Worm (Caenorhabditis elegans) whole organism, L3 larva: ENCODE results near the gene hmg-1.2.

Experiments
- R02D3.7 ChIP-seq: fragments of 150-350 bp; optimal IDR thresholded peaks from 2 replicates; lab custom pipeline; 2014; ENCODE audit warnings: missing biosample characterization, missing genetic modification characterization
- ZK546.5 ChIP-seq: sonication (generic microtip); optimal IDR thresholded peaks from 2 replicates; lab custom pipeline; 2017; ENCODE audit warnings: missing biosample characterization, missing genetic modification characterization
- ama-1 ChIP-seq: fragments of 150-350 bp; optimal IDR thresholded peaks from 2 replicates; lab custom pipeline; 2018
- ceh-16 ChIP-seq: sonication (generic microtip); optimal IDR thresholded peaks from 2 replicates; lab custom pipeline; 2017; ENCODE audit warnings: missing biosample characterization, missing genetic modification characterization
- ceh-9 ChIP-seq: sonication (generic microtip); optimal IDR thresholded peaks from 2 replicates; lab custom pipeline; 2018; ENCODE audit warnings: missing biosample characterization, missing genetic modification characterization
- daf-12 ChIP-seq: fragments of 150-350 bp; optimal IDR thresholded peaks from 2 replicates; lab custom pipeline; 2014; ENCODE audit warnings: missing biosample characterization, missing genetic modification reagents, missing genetic modification characterization
- egl-27 ChIP-seq: sonication (generic microtip); optimal IDR thresholded peaks from 4 replicates; lab custom pipeline; 2017; ENCODE audit warnings: missing biosample characterization, missing genetic modification reagents, missing genetic modification characterization
- elt-1 ChIP-seq: fragments of 150-350 bp; optimal IDR thresholded peaks from 2 replicates; lab custom pipeline; 2014; ENCODE audit warnings: missing biosample characterization, missing genetic modification characterization
- elt-2 ChIP-seq: sonication (generic microtip); optimal IDR thresholded peaks from 2 replicates; lab custom pipeline; 2016; ENCODE audit warnings: missing genetic modification reagents, mild to moderate bottlenecking, missing genetic modification characterization, missing compliant biosample characterization
- eor-1 ChIP-seq, 2 experiments: fragments of 150-350 bp; optimal IDR thresholded peaks; 2 replicates each; lab custom pipeline; 2014 to 2018; ENCODE audit warnings: missing biosample characterization in 2 of 2, missing genetic modification characterization in 2 of 2
- fkh-10 ChIP-seq: sonication (generic microtip); optimal IDR thresholded peaks from 2 replicates; lab custom pipeline; 2017; ENCODE audit warnings: missing biosample characterization, missing genetic modification reagents, missing genetic modification characterization
- fkh-2 ChIP-seq: fragments of 150-350 bp; optimal IDR thresholded peaks from 2 replicates; lab custom pipeline; 2014; ENCODE audit warnings: missing biosample characterization, missing genetic modification reagents, missing genetic modification characterization
- fos-1 ChIP-seq: fragments of 150-350 bp; optimal IDR thresholded peaks from 2 replicates; lab custom pipeline; 2014; ENCODE audit warnings: missing biosample characterization, missing genetic modification characterization
- hmg-11 ChIP-seq: sonication (generic microtip); optimal IDR thresholded peaks from 2 replicates; lab custom pipeline; 2016; ENCODE audit warnings: missing genetic modification characterization, missing compliant biosample characterization
- jun-1 ChIP-seq: fragments of 150-350 bp; optimal IDR thresholded peaks from 2 replicates; lab custom pipeline; 2014; ENCODE audit warnings: missing biosample characterization, missing genetic modification reagents, missing genetic modification characterization
- lin-15B ChIP-seq: fragments of 150-350 bp; optimal IDR thresholded peaks from 2 replicates; lab custom pipeline; 2014; ENCODE audit warnings: missing biosample characterization, missing genetic modification characterization
- lin-39 ChIP-seq: fragments of 150-350 bp; optimal IDR thresholded peaks from 2 replicates; lab custom pipeline; 2018; ENCODE audit warnings: missing biosample characterization, missing genetic modification reagents, missing genetic modification characterization
- mdl-1 ChIP-seq: fragments of 150-350 bp; optimal IDR thresholded peaks from 2 replicates; lab custom pipeline; 2014; ENCODE audit warnings: missing biosample characterization, missing genetic modification characterization
- nfya-1 ChIP-seq: sonication (generic microtip); optimal IDR thresholded peaks from 2 replicates; lab custom pipeline; 2017; ENCODE audit warnings: missing genetic modification characterization, mild to moderate bottlenecking, missing compliant biosample characterization, antibody characterized with exemption, moderate library complexity; ENCODE audit not compliant: insufficient read depth
- nhr-11 ChIP-seq: fragments of 150-350 bp; optimal IDR thresholded peaks from 2 replicates; lab custom pipeline; 2014; ENCODE audit warnings: missing biosample characterization, missing genetic modification characterization
- nhr-12 ChIP-seq: fragments of 150-350 bp; optimal IDR thresholded peaks from 2 replicates; lab custom pipeline; 2014; ENCODE audit warnings: missing biosample characterization, missing genetic modification characterization
- nhr-23 ChIP-seq: fragments of 150-350 bp; optimal IDR thresholded peaks from 2 replicates; lab custom pipeline; 2014; ENCODE audit warnings: missing biosample characterization, missing genetic modification reagents, missing genetic modification characterization
- nhr-237 ChIP-seq: fragments of 150-350 bp; optimal IDR thresholded peaks from 2 replicates; lab custom pipeline; 2014; ENCODE audit warnings: missing biosample characterization, missing genetic modification characterization
- nhr-25 ChIP-seq: sonication (generic microtip); optimal IDR thresholded peaks from 2 replicates; lab custom pipeline; 2017; ENCODE audit warnings: missing biosample characterization, missing genetic modification characterization
- nhr-28 ChIP-seq: fragments of 150-350 bp; optimal IDR thresholded peaks from 2 replicates; lab custom pipeline; 2014; ENCODE audit warnings: missing biosample characterization, missing genetic modification characterization
- nhr-43 ChIP-seq: sonication (generic microtip); optimal IDR thresholded peaks from 2 replicates; lab custom pipeline; 2016; ENCODE audit warnings: mild to moderate bottlenecking, missing genetic modification characterization, missing compliant biosample characterization; ENCODE audit not compliant: poor library complexity, severe bottlenecking
- nhr-67 ChIP-seq: fragments of 150-350 bp; optimal IDR thresholded peaks from 2 replicates; lab custom pipeline; 2014; ENCODE audit warnings: missing biosample characterization, missing genetic modification characterization
- nhr-77 ChIP-seq: fragments of 150-350 bp; optimal IDR thresholded peaks from 2 replicates; lab custom pipeline; 2014; ENCODE audit warnings: missing biosample characterization, missing genetic modification characterization
- pha-4 ChIP-seq: fragments of 150-350 bp; optimal IDR thresholded peaks from 2 replicates; lab custom pipeline; 2014; ENCODE audit warnings: missing biosample characterization, missing genetic modification reagents, missing genetic modification characterization
- pqm-1 ChIP-seq: fragments of 150-350 bp; optimal IDR thresholded peaks from 2 replicates; lab custom pipeline; 2017; ENCODE audit warnings: missing biosample characterization, missing genetic modification characterization, inconsistent platforms
- sea-2 ChIP-seq: fragments of 150-350 bp; sonication (generic microtip); optimal IDR thresholded peaks from 4 replicates; lab custom pipeline; 2014; ENCODE audit warnings: missing biosample characterization, missing genetic modification reagents, missing genetic modification characterization
- skn-1 ChIP-seq: fragments of 150-350 bp; optimal IDR thresholded peaks from 2 replicates; lab custom pipeline; 2014; ENCODE audit warnings: missing biosample characterization, missing genetic modification characterization
- tbx-2 ChIP-seq: sonication (generic microtip); optimal IDR thresholded peaks from 2 replicates; lab custom pipeline; 2016; ENCODE audit warnings: mild to moderate bottlenecking, missing genetic modification characterization, missing compliant biosample characterization
- unc-39 ChIP-seq: sonication (generic microtip); optimal IDR thresholded peaks from 4 replicates; lab custom pipeline; 2017; ENCODE audit warnings: missing biosample characterization, missing genetic modification characterization
- zag-1 ChIP-seq: fragments of 150-350 bp; optimal IDR thresholded peaks from 2 replicates; lab custom pipeline; 2014; ENCODE audit warnings: missing biosample characterization, missing genetic modification characterization
- ztf-11 ChIP-seq: fragments of 150-350 bp; optimal IDR thresholded peaks from 2 replicates; lab custom pipeline; 2014; ENCODE audit warnings: missing biosample characterization, missing genetic modification characterization

Gene hmg-1.2

DNA sequence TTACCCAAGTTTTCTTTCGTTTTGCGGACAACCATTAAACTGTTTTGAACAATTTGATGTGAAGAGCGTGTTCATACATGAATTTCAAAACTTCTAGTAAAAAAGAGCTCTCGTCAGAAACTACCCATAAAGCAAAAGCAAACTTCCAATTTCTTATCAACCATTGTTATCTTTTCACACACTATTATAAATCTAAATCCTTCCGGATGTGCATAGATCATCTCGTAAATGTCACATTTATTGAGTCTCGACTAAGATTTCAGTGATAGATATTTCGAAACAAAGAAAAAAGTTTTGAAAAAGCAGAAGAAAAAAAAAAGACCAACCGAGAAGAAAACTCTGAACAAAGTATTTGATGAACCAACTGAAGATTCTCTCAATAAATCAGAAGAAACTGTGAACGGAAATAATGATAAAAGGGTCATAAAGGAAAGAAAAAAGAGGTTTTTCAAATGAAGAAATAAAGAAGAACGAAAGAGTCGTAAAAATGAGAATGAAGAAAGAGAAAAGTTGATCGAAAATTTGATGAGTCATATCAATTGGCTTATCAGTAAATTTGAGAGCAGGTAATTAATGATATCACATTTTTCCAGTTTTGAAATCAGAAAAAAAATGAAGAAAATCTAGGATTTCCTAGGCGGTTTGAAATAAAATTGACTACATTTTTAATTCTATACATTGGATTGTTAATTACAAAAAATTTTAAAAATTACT is 10.4 kb downstream of the hmg-1.2 start:
- TF ChIP-seq nhr-12 (tag; lab: Kevin White, UChicago) (no peak), elt-2 (peak; percentile 74), jun-1 (peak; percentile 19), nhr-43 (tag; lab: Kevin White, UChicago) (no peak), nhr-25 (tag; lab: Kevin White, UChicago) (no peak), elt-1 (peak; percentile 91), pqm-1 (tag; lab: Kevin White, UChicago) (peak; percentile 38), ztf-11 (tag; lab: Kevin White, UChicago) (no peak), lin-39 (tag; lab: Kevin White, UChicago) (no peak)
- TF ChIP-seq, all 47 proteins: peak for 4

DNA sequence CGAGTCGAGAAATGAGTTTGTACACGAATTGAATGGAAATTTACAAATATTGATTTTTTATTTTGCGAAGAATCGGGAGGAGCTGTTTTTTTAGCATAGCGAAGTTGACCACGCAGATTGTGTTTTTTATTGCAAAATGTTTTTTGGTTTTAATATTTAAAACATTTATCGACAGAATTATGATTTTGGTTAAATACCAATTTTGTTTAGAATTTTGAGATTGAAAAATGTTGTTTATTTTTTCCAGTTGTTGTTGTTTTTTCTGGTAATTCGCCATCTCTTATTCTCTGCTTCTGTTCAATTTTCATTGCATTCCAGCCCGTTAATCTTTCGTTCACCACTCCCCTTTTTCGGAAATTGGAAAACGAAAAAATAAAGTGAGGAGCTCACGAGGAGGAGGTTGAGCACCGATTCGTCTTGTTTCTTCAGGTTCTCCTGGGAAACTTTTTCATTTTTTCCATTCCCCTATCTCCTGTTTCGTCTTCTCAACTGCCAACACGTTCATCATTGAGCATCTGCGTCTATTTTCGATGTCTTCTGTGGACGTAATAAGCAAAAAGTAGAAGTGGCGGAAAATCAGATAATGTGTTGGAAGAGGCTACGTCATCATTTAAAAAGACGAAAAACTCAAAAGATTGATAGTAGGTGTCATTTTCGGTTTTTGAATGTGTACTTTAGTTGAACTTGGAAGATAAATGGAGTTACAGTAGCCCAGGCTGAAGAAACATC is 16.0 kb downstream of the hmg-1.2 start, which contains the start of gene F47D12.7:
Gene F47D12.7, minus strand, starts transcription at position 51 of the 729 bp plus-strand sequence.
- TF ChIP-seq daf-12 (tag; lab: Kevin White, UChicago): no peak
- peak; percentile 42 for TF ChIP-seq elt-1
- no peak for TF ChIP-seq eor-1 (tag; optimal IDR thresholded peaks at IDR 0.05; lab: Kevin White, UChicago)

DNA sequence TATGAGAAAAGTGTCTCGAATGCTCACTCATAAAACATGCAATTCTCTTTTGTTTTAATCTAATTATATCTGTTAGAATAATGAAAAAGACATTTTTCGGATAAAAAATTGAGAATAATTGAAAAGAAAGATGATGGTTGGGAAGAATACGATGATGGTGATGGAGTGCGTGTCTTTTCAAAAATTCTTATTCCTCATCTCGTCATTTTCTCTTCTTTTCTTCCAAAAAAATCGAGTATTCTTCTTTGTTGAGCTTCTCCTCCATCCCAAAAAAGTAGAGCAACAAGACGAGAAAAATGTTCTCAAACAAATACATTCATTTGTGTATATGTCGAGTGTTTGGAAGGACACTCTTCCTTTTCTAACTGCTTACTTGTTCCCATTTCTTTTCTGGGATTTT is 17.4 kb downstream of the hmg-1.2 start:
- TF ChIP-seq sea-2 (GFP tag; lab: Kevin White, UChicago) (no peak), egl-27 (tag; lab: Kevin White, UChicago) (no peak), eor-1 (tag; optimal IDR thresholded peaks at IDR 0.05; lab: Kevin White, UChicago) (no peak), nhr-77 (tag; lab: Kevin White, UChicago) (no peak), jun-1 (no peak), nfya-1 (tag; lab: Kevin White, UChicago) (no peak), nhr-11 (tag; lab: Kevin White, UChicago) (no peak)

DNA sequence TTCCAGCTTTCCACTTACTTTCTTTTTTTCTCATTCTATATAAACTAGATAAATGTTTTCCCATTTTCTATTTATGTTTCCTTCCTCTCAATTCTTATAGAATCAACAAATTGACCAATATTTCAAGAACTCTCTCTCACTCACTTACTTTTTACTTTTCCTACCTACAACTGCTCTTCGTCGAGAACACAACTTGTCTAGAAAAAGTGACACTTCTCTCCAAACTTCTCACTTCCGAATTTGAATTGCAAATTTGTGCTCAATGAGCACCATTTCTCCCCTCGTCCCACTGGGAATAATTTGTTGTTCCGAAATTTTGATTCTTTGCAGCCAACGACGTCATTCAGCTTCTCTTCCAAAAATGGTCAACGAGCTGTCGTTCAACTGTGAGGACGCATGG is 18.0 kb downstream of the hmg-1.2 start, which contains the start of gene F47D12.3:
Gene F47D12.3, plus strand, starts transcription at position 331 of the 400 bp plus-strand sequence.
- TF ChIP-seq lin-39 (tag; lab: Kevin White, UChicago) (peak; percentile 27), pqm-1 (tag; lab: Kevin White, UChicago) (no peak)

DNA sequence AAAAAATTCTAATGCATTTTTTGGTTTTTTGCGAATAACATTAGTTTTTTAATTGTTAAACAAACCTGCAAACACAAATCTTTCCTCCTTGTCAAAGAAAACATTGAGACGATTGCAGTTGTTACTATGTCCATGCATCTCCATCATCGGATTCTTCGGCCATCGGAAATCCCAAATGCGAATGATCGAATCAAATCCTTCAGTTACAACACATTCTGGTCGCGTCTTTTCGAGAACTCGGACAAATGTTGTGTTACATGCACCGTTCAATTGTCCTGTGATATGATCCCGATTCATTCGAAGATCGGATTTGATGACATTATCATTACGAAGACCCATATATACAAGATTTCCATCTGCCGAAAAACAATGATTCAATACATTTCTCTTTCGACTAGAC is 20.1 kb downstream of the hmg-1.2 start:
- peak; percentile 74 for TF ChIP-seq ama-1 (lab: Kevin White, UChicago)
- no peak for TF ChIP-seq fos-1 (tag; lab: Kevin White, UChicago)

DNA sequence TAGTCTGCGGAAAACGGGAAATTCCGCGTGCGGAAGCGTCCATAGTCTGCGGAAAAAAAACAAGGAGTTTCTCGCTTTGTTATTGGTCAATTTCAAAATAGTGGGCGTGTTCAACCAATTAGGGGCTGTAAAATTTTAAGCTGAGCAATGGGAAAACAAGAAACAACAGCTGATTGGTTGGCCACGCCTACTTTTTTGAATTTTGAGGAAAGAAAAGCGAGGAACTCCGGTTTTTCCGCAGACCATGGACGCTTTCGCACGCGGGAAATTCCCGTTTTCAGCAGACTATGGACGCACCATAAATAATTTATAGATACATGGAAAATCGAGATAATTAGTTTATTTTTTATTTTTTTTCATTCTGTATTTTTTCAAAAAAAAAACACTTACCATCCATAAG is 21.5 kb downstream of the hmg-1.2 start:
- peak; percentile 53 for TF ChIP-seq nfya-1 (tag; lab: Kevin White, UChicago)

DNA sequence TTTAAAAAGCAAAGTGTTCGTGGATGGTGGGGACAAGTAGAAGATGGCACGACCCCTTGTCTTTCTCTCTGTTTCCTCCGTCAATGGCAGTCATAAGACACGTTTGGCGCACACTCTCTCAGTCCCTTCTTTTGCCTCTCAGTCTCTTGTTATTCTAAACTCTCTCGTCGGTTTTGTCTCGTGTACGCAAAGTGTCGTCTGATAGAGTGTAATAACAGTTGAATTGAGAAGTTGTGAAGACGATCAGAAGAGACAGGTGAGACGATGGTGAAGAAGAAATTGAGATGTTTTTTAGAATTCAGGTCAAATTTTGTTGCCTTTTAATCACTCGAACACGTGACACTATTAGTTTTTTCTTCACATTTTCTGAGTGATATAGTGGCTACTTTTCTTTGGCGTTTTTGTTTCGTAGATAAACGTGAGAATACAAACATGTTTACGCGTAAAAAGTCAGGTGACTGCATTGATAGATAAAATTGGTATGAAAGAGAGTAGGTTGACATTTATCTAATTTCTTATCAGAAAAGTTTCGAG is 23.0 kb downstream of the hmg-1.2 start, which contains the start of gene F47D12.9:
Gene F47D12.9, minus strand, starts transcription at position 267 of the 534 bp plus-strand sequence.
- TF ChIP-seq mdl-1 (tag; lab: Kevin White, UChicago) (peak; percentile 43), nhr-67 (tag; lab: Kevin White, UChicago) (no peak), elt-1 (peak; percentile 42), ceh-16 (tag; lab: Kevin White, UChicago) (no peak), lin-39 (tag; lab: Kevin White, UChicago) (peak; percentile 68), daf-12 (tag; lab: Kevin White, UChicago) (no peak), zag-1 (tag; lab: Kevin White, UChicago) (no peak), nhr-11 (tag; lab: Kevin White, UChicago) (no peak), nhr-12 (tag; lab: Kevin White, UChicago) (no peak), nhr-23 (tag; lab: Kevin White, UChicago) (peak; percentile 90), elt-2 (peak; percentile 92), lin-15B (tag; lab: Kevin White, UChicago) (peak; percentile 77), pqm-1 (tag; lab: Kevin White, UChicago) (peak; percentile 13), pha-4 (tag; lab: Kevin White, UChicago) (peak; percentile 55), hmg-11 (tag; lab: Kevin White, UChicago) (peak; percentile 76), fkh-2 (tag; lab: Kevin White, UChicago) (no peak), skn-1 (tag; lab: Kevin White, UChicago) (peak; percentile 20), unc-39 (no peak), nfya-1 (tag; lab: Kevin White, UChicago) (peak; percentile 84), fkh-10 (GFP tag; lab: Kevin White, UChicago) (no peak), nhr-237 (tag; lab: Kevin White, UChicago) (no peak), nhr-43 (tag; lab: Kevin White, UChicago) (peak; percentile 56), nhr-25 (tag; lab: Kevin White, UChicago) (peak; percentile 91), R02D3.7 (no peak), tbx-2 (no peak), sea-2 (GFP tag; lab: Kevin White, UChicago) (no peak), ZK546.5 (tag; lab: Kevin White, UChicago) (no peak), ceh-9 (no peak), nhr-28 (tag; lab: Kevin White, UChicago) (no peak)
